Fruit fly (Drosophila melanogaster): ENCODE results near the gene gdl-ORF39.

The gdl-ORF39 gene

DNA sequence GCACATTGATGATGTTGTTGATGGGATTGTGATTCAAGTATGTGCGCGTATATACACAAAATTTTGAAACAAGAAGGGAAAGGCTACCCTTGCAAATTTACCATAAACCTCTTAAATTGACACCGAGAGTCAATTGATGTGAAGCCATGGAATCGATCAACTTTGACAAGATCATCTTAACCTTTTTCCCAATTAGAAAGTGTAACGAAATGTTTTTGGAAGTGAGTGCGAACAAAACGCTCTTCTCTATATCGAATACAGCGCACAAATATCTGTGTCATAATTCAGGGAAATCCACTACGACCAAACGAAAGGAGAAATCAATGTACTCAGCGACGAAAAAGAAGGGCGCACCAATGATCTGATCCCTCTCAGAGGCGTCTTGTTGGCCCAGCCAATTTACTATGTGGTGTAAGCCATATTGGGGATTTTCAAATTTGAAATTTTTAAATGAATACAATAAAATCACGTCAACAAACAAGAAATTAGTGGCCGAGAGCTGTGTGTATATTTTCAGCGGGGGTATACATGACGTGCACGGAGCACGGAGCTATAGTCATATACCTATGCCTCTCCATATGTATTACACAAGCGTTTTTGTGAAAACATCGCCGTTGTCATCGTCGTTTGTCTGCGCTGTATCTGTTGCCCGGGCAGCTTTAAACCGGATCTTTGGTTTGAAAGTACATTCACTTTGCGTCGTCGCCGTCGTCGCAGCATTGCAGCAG is 24.3 kb downstream of the gdl-ORF39 start (continued):
- TF ChIP-seq fd64A (GFP tag; optimal IDR thresholded peaks at IDR 0.05) (peak; percentile 42), CG18764 (GFP tag; optimal IDR thresholded peaks at IDR 0.05) (no peak), Blimp-1 (GFP tag; optimal IDR thresholded peaks at IDR 0.05) (peak; percentile 58), nom (GFP tag; optimal IDR thresholded peaks at IDR 0.05) (peak; percentile 35), D19A (tag; optimal IDR thresholded peaks at IDR 0.05) (peak; percentile 75), Sox100B (GFP tag; optimal IDR thresholded peaks at IDR 0.05) (peak; percentile 28), CG1647 (GFP tag; optimal IDR thresholded peaks at IDR 0.05) (peak; percentile 22), CG5953 (GFP tag; IDR thresholded peaks at IDR 0.05) (no peak), CG2712 (tag; optimal IDR thresholded peaks at IDR 0.05) (peak; percentile 63), pum (GFP tag; optimal IDR thresholded peaks at IDR 0.05) (peak; percentile 19), rib (GFP tag; IDR thresholded peaks at IDR 0.05) (no peak), ab (GFP tag; optimal IDR thresholded peaks at IDR 0.05) (no peak), Tbp (GFP tag; optimal IDR thresholded peaks at IDR 0.05) (no peak), HLHmδ (GFP tag; optimal IDR thresholded peaks at IDR 0.05) (no peak), CG10366 (GFP tag; IDR thresholded peaks at IDR 0.05) (no peak), CG8388 (GFP tag; optimal IDR thresholded peaks at IDR 0.05) (peak; percentile 20), insv (GFP tag; optimal IDR thresholded peaks at IDR 0.05) (no peak), CG7786 (GFP tag; optimal IDR thresholded peaks at IDR 0.05) (peak; percentile 53), CG2199 (GFP tag; IDR thresholded peaks at IDR 0.05) (0 out of 3 replicates have a peak, but pooled peaks have one; percentile 26), CG15696 (tag; optimal IDR thresholded peaks at IDR 0.05) (peak; percentile 18), seq (GFP tag; IDR thresholded peaks at IDR 0.05) (no peak), Sry-β (GFP tag; optimal IDR thresholded peaks at IDR 0.05) (no peak), Atf6 (GFP tag; IDR thresholded peaks at IDR 0.05) (no peak), CG11247 (GFP tag; IDR thresholded peaks at IDR 0.05) (peak; percentile 14; the same call in 1 of the 2 replicates), HLH3B (GFP tag; IDR thresholded peaks at IDR 0.05) (peak; percentile 57), lab (GFP tag; optimal IDR thresholded peaks at IDR 0.05) (peak; percentile 61), Eip74EF (GFP tag; optimal IDR thresholded peaks at IDR 0.05) (peak in 1 of 2 experiments; percentile 49), GATAe (GFP tag; conservative IDR thresholded peaks at IDR 0.05) (no peak), CG17186 (GFP tag; optimal IDR thresholded peaks at IDR 0.05) (peak; percentile 30), tup (GFP tag; optimal IDR thresholded peaks at IDR 0.05) (no peak), CG15269 (tag; optimal IDR thresholded peaks at IDR 0.05) (peak; percentile 28), dm (GFP tag; optimal IDR thresholded peaks at IDR 0.05) (no peak), B-H1 (GFP tag; IDR thresholded peaks at IDR 0.05) (no peak), ind (GFP tag; optimal IDR thresholded peaks at IDR 0.05) (peak; percentile 52), dpn (GFP tag; optimal IDR thresholded peaks at IDR 0.05) (peak in 1 of 2 experiments; percentile 4), CG12219 (GFP tag; optimal IDR thresholded peaks at IDR 0.05) (peak; percentile 19), Xrp1 (GFP tag; IDR thresholded peaks at IDR 0.05) (peak; percentile 50), zen (tag; optimal IDR thresholded peaks at IDR 0.05) (peak; percentile 1), Side (GFP tag; optimal IDR thresholded peaks at IDR 0.05) (peak; percentile 47), CG9932 (GFP tag; IDR thresholded peaks at IDR 0.05) (peak; percentile 46), CG14014 (GFP tag; IDR thresholded peaks at IDR 0.05) (no peak), lmd (GFP tag; IDR thresholded peaks at IDR 0.05) (peak; percentile 16; the same call in 1 of the 2 replicates), luna (GFP tag; optimal IDR thresholded peaks at IDR 0.05) (no peak), Rx (GFP tag; IDR thresholded peaks at IDR 0.05) (peak; percentile 35), CG31224 (GFP tag; IDR thresholded peaks at IDR 0.05) (no peak), CG9727 (GFP tag; optimal IDR thresholded peaks at IDR 0.05) (no peak), danr (GFP tag; IDR thresholded peaks at IDR 0.05) (no peak), CrebB (tag; optimal IDR thresholded peaks at IDR 0.05) (no peak), CG2120 (GFP tag; optimal IDR thresholded peaks at IDR 0.05) (peak; percentile 30), CG12155 (GFP tag; optimal IDR thresholded peaks at IDR 0.05) (peak; percentile 1)

Data from whole organism, embryonic.